Worm (Caenorhabditis elegans): ENCODE data around the gene cept-1.

- TF ChIP-seq unc-62 (GFP tag; optimal IDR thresholded peaks at IDR 0.05) (no peak), lin-13 (tag; optimal IDR thresholded peaks at IDR 0.05) (no peak), unc-120 (tag; optimal IDR thresholded peaks at IDR 0.05; ENCODE audit: poor library complexity, severe bottlenecking) (no peak), zip-8 (tag; optimal IDR thresholded peaks at IDR 0.05) (no peak), drap-1 (GFP tag; optimal IDR thresholded peaks at IDR 0.05) (no peak), nhr-28 (tag; optimal IDR thresholded peaks at IDR 0.05) (no peak), unc-39 (tag; optimal IDR thresholded peaks at IDR 0.05) (no peak), nhr-237 (tag; optimal IDR thresholded peaks at IDR 0.05) (no peak), nhr-76 (tag; optimal IDR thresholded peaks at IDR 0.05) (no peak), elt-3 (tag; optimal IDR thresholded peaks at IDR 0.05) (no peak)
Measured at ce11 chrX:12799831-12800230, 38.0 kb downstream of the cept-1 start.
